Worm (Caenorhabditis elegans) whole organism, L2 larva: ENCODE data around the gene hot-6.
A peak's percentile ranks its signal among the peaks of the same experiment; 100 is the strongest.

ENCODE experiments used
- C34F6.9 ChIP-seq: fragments of 150-350 bp; optimal IDR thresholded peaks from 2 replicates; lab custom pipeline; 2014; ENCODE audit warnings: missing biosample characterization, missing genetic modification characterization
- F13H6.1 ChIP-seq: sonication (generic microtip); optimal IDR thresholded peaks from 2 replicates; lab custom pipeline; 2016; ENCODE audit warnings: missing genetic modification characterization, missing compliant biosample characterization
- R02D3.7 ChIP-seq: fragments of 150-350 bp; optimal IDR thresholded peaks from 2 replicates; lab custom pipeline; 2014; ENCODE audit warnings: missing biosample characterization, missing genetic modification characterization
- Y55F3AM.14 ChIP-seq: fragments of 200-800 bp; sonication (Bioruptor generic); optimal IDR thresholded peaks from 2 replicates; lab custom pipeline; 2018; ENCODE audit warnings: mild to moderate bottlenecking, missing genetic modification characterization, missing compliant biosample characterization
- ZK546.5 ChIP-seq: sonication (generic microtip); optimal IDR thresholded peaks from 2 replicates; lab custom pipeline; 2017; ENCODE audit warnings: missing biosample characterization, missing genetic modification characterization
- aly-2 ChIP-seq: fragments of 150-350 bp; optimal IDR thresholded peaks from 2 replicates; lab custom pipeline; 2014; ENCODE audit warnings: missing biosample characterization, missing genetic modification characterization
- ama-1 ChIP-seq: fragments of 150-350 bp; optimal IDR thresholded peaks from 2 replicates; lab custom pipeline; 2018; ENCODE audit warnings: inconsistent platforms
- ceh-16 ChIP-seq: fragments of 150-350 bp; optimal IDR thresholded peaks from 2 replicates; lab custom pipeline; 2014; ENCODE audit warnings: missing biosample characterization, missing genetic modification characterization
- ceh-82 ChIP-seq: fragments of 150-350 bp; optimal IDR thresholded peaks from 2 replicates; lab custom pipeline; 2014; ENCODE audit warnings: missing biosample characterization, missing genetic modification characterization
- crh-2 ChIP-seq: sonication (generic microtip); optimal IDR thresholded peaks from 2 replicates; lab custom pipeline; 2017; ENCODE audit warnings: missing biosample characterization, missing genetic modification characterization
- dmd-4 ChIP-seq: sonication (generic microtip); optimal IDR thresholded peaks from 2 replicates; lab custom pipeline; 2017; ENCODE audit warnings: missing biosample characterization, missing genetic modification characterization
- egl-27 ChIP-seq: sonication (generic microtip); optimal IDR thresholded peaks from 3 replicates; lab custom pipeline; 2017; ENCODE audit warnings: missing biosample characterization, missing genetic modification reagents, missing genetic modification characterization
- elt-1 ChIP-seq: fragments of 150-350 bp; optimal IDR thresholded peaks from 2 replicates; lab custom pipeline; 2014; ENCODE audit warnings: missing biosample characterization, missing genetic modification characterization
- elt-3 ChIP-seq: sonication (generic microtip); optimal IDR thresholded peaks from 2 replicates; lab custom pipeline; 2017; ENCODE audit warnings: missing biosample characterization, missing genetic modification characterization
- fos-1 ChIP-seq: fragments of 150-350 bp; optimal IDR thresholded peaks from 2 replicates; lab custom pipeline; 2014; ENCODE audit warnings: missing biosample characterization, missing genetic modification characterization
- gmeb-1 ChIP-seq: fragments of 150-350 bp; optimal IDR thresholded peaks from 2 replicates; lab custom pipeline; 2014; ENCODE audit warnings: missing biosample characterization, missing genetic modification characterization
- lin-11 ChIP-seq: fragments of 150-350 bp; sonication (generic microtip); optimal IDR thresholded peaks from 2 replicates; lab custom pipeline; 2014; ENCODE audit warnings: missing biosample characterization, missing genetic modification characterization, inconsistent platforms, mixed read lengths
- lin-13 ChIP-seq: fragments of 150-350 bp; optimal IDR thresholded peaks from 2 replicates; lab custom pipeline; 2014; ENCODE audit warnings: missing biosample characterization, missing genetic modification reagents, missing genetic modification characterization
- lin-39 ChIP-seq: fragments of 150-350 bp; optimal IDR thresholded peaks from 2 replicates; lab custom pipeline; 2014; ENCODE audit warnings: missing biosample characterization, missing genetic modification reagents, missing genetic modification characterization
- lsy-2 ChIP-seq, 2 experiments: fragments of 150-350 bp in 1 of 2; sonication (generic microtip) in 1 of 2; optimal IDR thresholded peaks; 2 replicates each; lab custom pipeline; 2014 to 2017; ENCODE audit warnings: missing biosample characterization in 2 of 2, missing genetic modification characterization in 2 of 2
- mbf-1 ChIP-seq: sonication (generic microtip); optimal IDR thresholded peaks from 2 replicates; lab custom pipeline; 2017; ENCODE audit warnings: missing biosample characterization, missing genetic modification characterization
- mdl-1 ChIP-seq, 2 experiments: fragments of 150-350 bp in 1 of 2; sonication (generic microtip) in 1 of 2; optimal IDR thresholded peaks; 2 replicates each; lab custom pipeline; 2017; ENCODE audit warnings: missing biosample characterization in 2 of 2, missing genetic modification characterization in 2 of 2
- nhr-10 ChIP-seq: sonication (generic microtip); optimal IDR thresholded peaks from 2 replicates; lab custom pipeline; 2017; ENCODE audit warnings: missing biosample characterization, missing genetic modification characterization
- nhr-11 ChIP-seq: fragments of 150-350 bp; optimal IDR thresholded peaks from 2 replicates; lab custom pipeline; 2014; ENCODE audit warnings: missing biosample characterization, missing genetic modification characterization
- nhr-12 ChIP-seq: fragments of 150-350 bp; optimal IDR thresholded peaks from 2 replicates; lab custom pipeline; 2014; ENCODE audit warnings: missing biosample characterization, missing genetic modification characterization
- nhr-129 ChIP-seq: fragments of 150-350 bp; optimal IDR thresholded peaks from 2 replicates; lab custom pipeline; 2014; ENCODE audit warnings: missing biosample characterization, missing genetic modification characterization
- nhr-21 ChIP-seq: fragments of 150-350 bp; optimal IDR thresholded peaks from 2 replicates; lab custom pipeline; 2014; ENCODE audit warnings: missing biosample characterization, missing genetic modification characterization
- nhr-237 ChIP-seq: fragments of 150-350 bp; optimal IDR thresholded peaks from 2 replicates; lab custom pipeline; 2014; ENCODE audit warnings: missing biosample characterization, missing genetic modification characterization
- nhr-6 ChIP-seq: fragments of 150-350 bp; optimal IDR thresholded peaks from 2 replicates; lab custom pipeline; 2014; ENCODE audit warnings: missing biosample characterization, missing genetic modification characterization
- nhr-77 ChIP-seq: fragments of 150-350 bp; optimal IDR thresholded peaks from 2 replicates; lab custom pipeline; 2014; ENCODE audit warnings: missing biosample characterization, missing genetic modification characterization
- peb-1 ChIP-seq: fragments of 150-350 bp; optimal IDR thresholded peaks from 2 replicates; lab custom pipeline; 2014; ENCODE audit warnings: missing biosample characterization, missing genetic modification characterization
- sem-4 ChIP-seq: fragments of 150-350 bp; optimal IDR thresholded peaks from 2 replicates; lab custom pipeline; 2014; ENCODE audit warnings: missing biosample characterization, missing genetic modification reagents, missing genetic modification characterization
- skn-1 ChIP-seq: sonication (generic microtip); optimal IDR thresholded peaks from 2 replicates; lab custom pipeline; 2017; ENCODE audit warnings: missing biosample characterization, missing genetic modification characterization
- sma-3 ChIP-seq: sonication (generic microtip); optimal IDR thresholded peaks from 2 replicates; lab custom pipeline; 2016; ENCODE audit warnings: missing genetic modification reagents, missing genetic modification characterization, missing compliant biosample characterization
- sma-9 ChIP-seq, 2 experiments: fragments of 150-350 bp in 1 of 2; sonication (generic microtip) in 1 of 2; optimal IDR thresholded peaks; 2 replicates each; lab custom pipeline; 2014 to 2016; ENCODE audit warnings: missing genetic modification characterization in 2 of 2, mild to moderate bottlenecking in 1 of 2, missing biosample characterization in 1 of 2, missing compliant biosample characterization in 1 of 2, missing genetic modification reagents in 1 of 2, moderate library complexity in 1 of 2
- snpc-4 ChIP-seq: fragments of 150-350 bp; optimal IDR thresholded peaks from 2 replicates; lab custom pipeline; 2014; ENCODE audit warnings: missing biosample characterization, missing genetic modification characterization
- unc-62 ChIP-seq: fragments of 150-350 bp; optimal IDR thresholded peaks from 2 replicates; lab custom pipeline; 2014; ENCODE audit warnings: missing biosample characterization, missing genetic modification reagents, missing genetic modification characterization
- ztf-1 ChIP-seq: fragments of 200-800 bp; sonication (Bioruptor generic); conservative IDR thresholded peaks from 2 replicates; pipeline ENCODE4 v1.3.6; 2022; ENCODE audit warnings: missing genetic modification characterization, missing compliant biosample characterization
- ztf-11 ChIP-seq: sonication (generic microtip); optimal IDR thresholded peaks from 2 replicates; lab custom pipeline; 2017; ENCODE audit warnings: missing biosample characterization, missing genetic modification characterization

The hot-6 gene

ce11 chrV:11039379-11039954, 16.7 kb upstream of the hot-6 start, which contains the start of gene pak-2 (continued):
- TF ChIP-seq nhr-11 (tag; lab: Kevin White, UChicago) (no peak), R02D3.7 (tag; lab: Kevin White, UChicago) (no peak), elt-3 (tag; lab: Kevin White, UChicago) (no peak), lsy-2 (tag; optimal IDR thresholded peaks at IDR 0.05; lab: Kevin White, UChicago) (peak; percentile 38 to 85), nhr-237 (no peak), ztf-1 (GFP tag; lab: Robert Waterston, UW) (no peak), elt-1 (tag; lab: Kevin White, UChicago) (no peak), crh-2 (tag; lab: Kevin White, UChicago) (peak; percentile 74), mbf-1 (no peak), nhr-12 (tag; lab: Kevin White, UChicago) (no peak), skn-1 (tag; lab: Kevin White, UChicago) (no peak), ceh-82 (no peak), F13H6.1 (tag; lab: Kevin White, UChicago) (peak; percentile 81), dmd-4 (no peak), lin-11 (tag; lab: Kevin White, UChicago) (no peak), egl-27 (tag; lab: Kevin White, UChicago) (peak; percentile 55), gmeb-1 (peak; percentile 69), nhr-77 (tag; lab: Kevin White, UChicago) (no peak), nhr-129 (tag; lab: Kevin White, UChicago) (peak; percentile 90), Y55F3AM.14 (GFP tag; lab: Kevin White, UChicago) (peak; percentile 37), ama-1 (lab: Kevin White, UChicago) (no peak), ZK546.5 (tag; lab: Kevin White, UChicago) (no peak)

ce11 chrV:11034748-11035147, 12.0 kb upstream of the hot-6 start, which contains the start of gene pptr-2:
pptr-2 (minus strand) TSS chrV:11034931.
- TF ChIP-seq F13H6.1 (tag; lab: Kevin White, UChicago) = peak; percentile 41
- TF ChIP-seq Y55F3AM.14 (GFP tag; lab: Kevin White, UChicago) = no peak
- TF ChIP-seq nhr-21 (tag; lab: Kevin White, UChicago) = no peak
- TF ChIP-seq nhr-129 (tag; lab: Kevin White, UChicago) = peak; percentile 59
- no peak for TF ChIP-seq crh-2 (tag; lab: Kevin White, UChicago)
- TF ChIP-seq C34F6.9 = peak; percentile 16
- TF ChIP-seq nhr-77 (tag; lab: Kevin White, UChicago) = no peak
- TF ChIP-seq sem-4 = peak; percentile 22
- TF ChIP-seq unc-62 (GFP tag; lab: Kevin White, UChicago) = no peak
- TF ChIP-seq sma-9 (GFP tag; optimal IDR thresholded peaks at IDR 0.05; lab: Kevin White, UChicago) = peak; percentile 14
- TF ChIP-seq sma-9 (tag; optimal IDR thresholded peaks at IDR 0.05; lab: Kevin White, UChicago) = no peak
- no peak for TF ChIP-seq nhr-12 (tag; lab: Kevin White, UChicago)
- no peak for TF ChIP-seq ceh-16 (tag; lab: Kevin White, UChicago)
- TF ChIP-seq elt-1 (tag; lab: Kevin White, UChicago) = no peak
- no peak for TF ChIP-seq nhr-6 (tag; lab: Kevin White, UChicago)
- TF ChIP-seq mbf-1 = no peak
- TF ChIP-seq aly-2 (tag; lab: Kevin White, UChicago) = no peak
- no peak for TF ChIP-seq peb-1 (tag; lab: Kevin White, UChicago)

- no peak for TF ChIP-seq nhr-77 (tag; lab: Kevin White, UChicago)
- no peak for TF ChIP-seq nhr-11 (tag; lab: Kevin White, UChicago)
- TF ChIP-seq ceh-82 = no peak
Observed at ce11 chrV:11033241-11033640, 10.5 kb upstream of the hot-6 start.

- TF ChIP-seq snpc-4 (tag; lab: Kevin White, UChicago) = no peak
- no peak for TF ChIP-seq nhr-12 (tag; lab: Kevin White, UChicago)
- no peak for TF ChIP-seq fos-1
- no peak for TF ChIP-seq nhr-10 (tag; lab: Kevin White, UChicago)
- TF ChIP-seq ZK546.5 (tag; lab: Kevin White, UChicago) = no peak
- no peak for TF ChIP-seq lin-13
- TF ChIP-seq C34F6.9 = no peak
- no peak for TF ChIP-seq ceh-16 (tag; lab: Kevin White, UChicago)
- no peak for TF ChIP-seq egl-27 (tag; lab: Kevin White, UChicago)
- TF ChIP-seq crh-2 (tag; lab: Kevin White, UChicago) = no peak
- no peak for TF ChIP-seq ztf-11 (tag; lab: Kevin White, UChicago)
- TF ChIP-seq sma-3 (GFP tag; lab: Kevin White, UChicago) = no peak
- no peak for TF ChIP-seq R02D3.7 (tag; lab: Kevin White, UChicago)
- TF ChIP-seq F13H6.1 (tag; lab: Kevin White, UChicago) = no peak
- no peak for TF ChIP-seq dmd-4
- no peak for TF ChIP-seq mdl-1 (tag; optimal IDR thresholded peaks at IDR 0.05; lab: Kevin White, UChicago)
- no peak for TF ChIP-seq lin-39 (tag; lab: Kevin White, UChicago)
- no peak for TF ChIP-seq nhr-237
Observed at ce11 chrV:11030675-11031074, 7.9 kb upstream of the hot-6 start.
